Worm (Caenorhabditis elegans) whole organism, L2 larva: ENCODE results near the gene pfn-2.

Experiments used
- ama-1 ChIP-seq: fragments of 150-350 bp; optimal IDR thresholded peaks from 2 replicates; lab custom pipeline; 2018; ENCODE audit warnings: inconsistent platforms
- dmd-4 ChIP-seq: sonication (generic microtip); optimal IDR thresholded peaks from 2 replicates; lab custom pipeline; 2017; ENCODE audit warnings: missing biosample characterization, missing genetic modification characterization
- elt-1 ChIP-seq: fragments of 150-350 bp; optimal IDR thresholded peaks from 2 replicates; lab custom pipeline; 2014; ENCODE audit warnings: missing biosample characterization, missing genetic modification characterization
- fos-1 ChIP-seq: fragments of 150-350 bp; optimal IDR thresholded peaks from 2 replicates; lab custom pipeline; 2014; ENCODE audit warnings: missing biosample characterization, missing genetic modification characterization
- nhr-10 ChIP-seq: sonication (generic microtip); optimal IDR thresholded peaks from 2 replicates; lab custom pipeline; 2017; ENCODE audit warnings: missing biosample characterization, missing genetic modification characterization
- nhr-12 ChIP-seq: fragments of 150-350 bp; optimal IDR thresholded peaks from 2 replicates; lab custom pipeline; 2014; ENCODE audit warnings: missing biosample characterization, missing genetic modification characterization
- zag-1 ChIP-seq: fragments of 150-350 bp; optimal IDR thresholded peaks from 2 replicates; lab custom pipeline; 2014; ENCODE audit warnings: missing biosample characterization, missing genetic modification characterization
- ztf-4 ChIP-seq: fragments of 150-350 bp; optimal IDR thresholded peaks from 2 replicates; lab custom pipeline; 2014; ENCODE audit warnings: missing biosample characterization, missing genetic modification characterization

ce11 chrX:5303500-5303899 is 50.4 kb downstream of the pfn-2 start, which contains the start of gene ags-3:
- TF ChIP-seq elt-1 (tag; lab: Kevin White, UChicago) (no peak), dmd-4 (tag; lab: Kevin White, UChicago) (no peak), zag-1 (no peak), ama-1 (lab: Kevin White, UChicago) (no peak), fos-1 (tag; lab: Kevin White, UChicago) (no peak), nhr-10 (no peak), nhr-12 (tag; lab: Kevin White, UChicago) (no peak), ztf-4 (tag; lab: Kevin White, UChicago) (no peak)
